Worm (Caenorhabditis elegans) whole organism, late embryonic: ENCODE measurements around the gene oac-49.

Experiments
- ahr-1 ChIP-seq: sonication (generic microtip); optimal IDR thresholded peaks from 2 replicates; lab custom pipeline; 2016; ENCODE audit warnings: missing genetic modification characterization, missing compliant biosample characterization
- ama-1 ChIP-seq: fragments of 150-350 bp; optimal IDR thresholded peaks from 2 replicates; lab custom pipeline; 2014
- ceh-22 ChIP-seq: sonication (generic microtip); optimal IDR thresholded peaks from 2 replicates; lab custom pipeline; 2017; ENCODE audit warnings: missing biosample characterization, missing genetic modification characterization
- hlh-8 ChIP-seq: sonication (generic microtip); optimal IDR thresholded peaks from 2 replicates; lab custom pipeline; 2016; ENCODE audit warnings: missing genotype, missing genetic modification characterization, missing compliant biosample characterization
- lin-11 ChIP-seq: fragments of 200-800 bp; sonication (Bioruptor generic); optimal IDR thresholded peaks from 2 replicates; lab custom pipeline; 2018; ENCODE audit warnings: mild to moderate bottlenecking, missing genetic modification characterization, missing compliant biosample characterization
- nfya-1 ChIP-seq: sonication (generic microtip); optimal IDR thresholded peaks from 2 replicates; lab custom pipeline; 2017; ENCODE audit warnings: missing genetic modification characterization, mild to moderate bottlenecking, missing compliant biosample characterization, antibody characterized with exemption, moderate library complexity
- pha-4 ChIP-seq: fragments of 150-350 bp; optimal IDR thresholded peaks from 2 replicates; lab custom pipeline; 2018; ENCODE audit warnings: missing biosample characterization, missing genetic modification reagents, missing genetic modification characterization
- ref-2 ChIP-seq: sonication (generic microtip); optimal IDR thresholded peaks from 2 replicates; lab custom pipeline; 2016; ENCODE audit warnings: missing genetic modification characterization, missing compliant biosample characterization
- unc-42 ChIP-seq: sonication (generic microtip); optimal IDR thresholded peaks from 2 replicates; lab custom pipeline; 2016; ENCODE audit warnings: missing genotype, missing genetic modification characterization, missing compliant biosample characterization
- unc-55 ChIP-seq: sonication (generic microtip); optimal IDR thresholded peaks from 2 replicates; lab custom pipeline; 2017; ENCODE audit warnings: missing biosample characterization, missing genetic modification reagents, missing genetic modification characterization

- no peak for TF ChIP-seq hlh-8 (tag; lab: Kevin White, UChicago)
- no peak for TF ChIP-seq unc-42 (tag; lab: Kevin White, UChicago)
- TF ChIP-seq ahr-1 (tag; lab: Kevin White, UChicago), result no peak
- no peak for TF ChIP-seq ama-1 (lab: Kevin White, UChicago)
- no peak for TF ChIP-seq nfya-1 (tag; lab: Kevin White, UChicago)
- no peak for TF ChIP-seq ref-2 (tag; lab: Kevin White, UChicago)
- no peak for TF ChIP-seq pha-4
- TF ChIP-seq lin-11 (tag; lab: Kevin White, UChicago), result no peak
- TF ChIP-seq unc-55 (GFP tag; lab: Kevin White, UChicago), result no peak
- TF ChIP-seq ceh-22 (tag; lab: Kevin White, UChicago), result no peak
These were observed 16.6 kb upstream of the oac-49 start for ce11 chrV:19201190-19201589.
